Worm (Caenorhabditis elegans) whole organism, L4 larva: ENCODE data around the gene T11B7.1.

Experiments used
- F37D6.2 ChIP-seq: sonication (generic microtip); optimal IDR thresholded peaks from 2 replicates; lab custom pipeline; 2016; ENCODE audit warnings: mild to moderate bottlenecking, missing genetic modification characterization, missing compliant biosample characterization
- F44E2.7 ChIP-seq: fragments of 200-800 bp; sonication (Bioruptor generic); IDR thresholded peaks from 2 replicates; pipeline ENCODE4 v2.1.2; 2022; ENCODE audit warnings: missing genetic modification characterization, missing compliant biosample characterization
- T20F7.1 ChIP-seq: fragments of 200-800 bp; sonication (Bioruptor generic); optimal IDR thresholded peaks from 2 replicates; lab custom pipeline; 2018; ENCODE audit warnings: mild to moderate bottlenecking, missing genetic modification characterization, missing compliant biosample characterization
- Y48G9A.11 ChIP-seq: fragments of 200-800 bp; sonication (Bioruptor generic); IDR thresholded peaks from 2 replicates; pipeline ENCODE4 v1.3.6; 2022; ENCODE audit warnings: missing genetic modification reagents, missing genetic modification characterization, missing compliant biosample characterization
- aha-1 ChIP-seq: fragments of 150-350 bp; peaks from one replicate; lab custom pipeline; 2014; ENCODE audit warnings: missing biosample characterization, missing genetic modification characterization
- attf-4 ChIP-seq: sonication (generic microtip); optimal IDR thresholded peaks from 3 replicates; lab custom pipeline; 2017; ENCODE audit warnings: missing biosample characterization, missing genetic modification characterization
- ceh-20 ChIP-seq: fragments of 200-800 bp; sonication (Bioruptor generic); IDR thresholded peaks from 2 replicates; pipeline ENCODE4 v1.3.6; 2022; ENCODE audit warnings: missing genetic modification reagents, missing genetic modification characterization, missing compliant biosample characterization
- cey-2 ChIP-seq: sonication (generic microtip); optimal IDR thresholded peaks from 3 replicates; lab custom pipeline; 2017; ENCODE audit warnings: missing genetic modification characterization, mild to moderate bottlenecking, missing compliant biosample characterization, antibody characterized with exemption, borderline replicate concordance; ENCODE audit not compliant: insufficient read depth
- daf-16 ChIP-seq, 3 experiments: sonication (generic microtip); optimal IDR thresholded peaks; 2 replicates each; lab custom pipeline; 2016 to 2017; ENCODE audit warnings: missing genetic modification characterization in 3 of 3, missing genetic modification reagents in 3 of 3, mild to moderate bottlenecking in 2 of 3, missing compliant biosample characterization in 2 of 3, missing biosample characterization in 1 of 3, moderate library complexity in 1 of 3
- daf-19 ChIP-seq: fragments of 200-800 bp; sonication (Bioruptor generic); conservative IDR thresholded peaks from 2 replicates; pipeline ENCODE4 v1.3.6; 2022; ENCODE audit warnings: missing genetic modification characterization, missing compliant biosample characterization
- dmd-6 ChIP-seq: fragments of 200-800 bp; sonication (Bioruptor generic); IDR thresholded peaks from 2 replicates; pipeline ENCODE4 v1.3.6; 2022; ENCODE audit warnings: missing genetic modification reagents, missing genetic modification characterization, missing compliant biosample characterization
- dpl-1 ChIP-seq: fragments of 150-350 bp; optimal IDR thresholded peaks from 2 replicates; lab custom pipeline; 2014; ENCODE audit warnings: missing biosample characterization, missing genetic modification reagents, missing genetic modification characterization
- dve-1 ChIP-seq: sonication (generic microtip); optimal IDR thresholded peaks from 2 replicates; lab custom pipeline; 2017; ENCODE audit warnings: antibody characterized with exemption, mild to moderate bottlenecking, missing genetic modification characterization, missing compliant biosample characterization; ENCODE audit not compliant: insufficient read depth
- hif-1 ChIP-seq, 2 experiments: sonication (generic microtip); optimal IDR thresholded peaks; 2 replicates each; lab custom pipeline; 2016 to 2017; ENCODE audit warnings: missing compliant biosample characterization in 2 of 2, missing genetic modification characterization in 2 of 2, missing genetic modification reagents in 2 of 2, missing genotype in 2 of 2, mild to moderate bottlenecking in 1 of 2
- hlh-30 ChIP-seq: sonication (generic microtip); optimal IDR thresholded peaks from 2 replicates; lab custom pipeline; 2017; ENCODE audit warnings: antibody characterized with exemption, mild to moderate bottlenecking, missing genetic modification characterization, missing compliant biosample characterization; ENCODE audit not compliant: insufficient read depth
- hmg-1.1 ChIP-seq: fragments of 200-800 bp; sonication (Bioruptor generic); IDR thresholded peaks from 2 replicates; pipeline ENCODE4 v1.3.6; 2022; ENCODE audit warnings: missing genetic modification reagents, missing genetic modification characterization, missing compliant biosample characterization
- lin-1 ChIP-seq: fragments of 200-800 bp; sonication (Bioruptor generic); IDR thresholded peaks from 2 replicates; pipeline ENCODE4 v1.3.6; 2022; ENCODE audit warnings: missing genetic modification reagents, missing genetic modification characterization, missing compliant biosample characterization
- lin-13 ChIP-seq: fragments of 150-350 bp; optimal IDR thresholded peaks from 2 replicates; lab custom pipeline; 2014; ENCODE audit warnings: missing biosample characterization, missing genetic modification reagents, missing genetic modification characterization
- lin-39 ChIP-seq: fragments of 150-350 bp; optimal IDR thresholded peaks from 2 replicates; lab custom pipeline; 2014; ENCODE audit warnings: missing biosample characterization, missing genetic modification reagents, missing genetic modification characterization
- lsy-2 ChIP-seq, 2 experiments: fragments of 150-350 bp in 1 of 2; sonication (generic microtip) in 1 of 2; optimal IDR thresholded peaks; 2 replicates each; lab custom pipeline; 2014 to 2017; ENCODE audit warnings: missing biosample characterization in 2 of 2, missing genetic modification characterization in 2 of 2
- mdl-1 ChIP-seq, 2 experiments: fragments of 150-350 bp in 1 of 2; sonication (generic microtip) in 1 of 2; optimal IDR thresholded peaks; 2 replicates each; lab custom pipeline; 2014 to 2017; ENCODE audit warnings: missing biosample characterization in 2 of 2, missing genetic modification characterization in 2 of 2
- mep-1 ChIP-seq: fragments of 150-350 bp; sonication (generic microtip); optimal IDR thresholded peaks from 3 replicates; lab custom pipeline; 2014; ENCODE audit warnings: missing biosample characterization, missing genetic modification characterization
- mes-2 ChIP-seq: sonication (generic microtip); optimal IDR thresholded peaks from 2 replicates; lab custom pipeline; 2016; ENCODE audit warnings: missing genotype, mild to moderate bottlenecking, missing genetic modification characterization, missing compliant biosample characterization; ENCODE audit not compliant: poor library complexity, severe bottlenecking
- nhr-11 ChIP-seq: fragments of 150-350 bp; optimal IDR thresholded peaks from 2 replicates; lab custom pipeline; 2014; ENCODE audit warnings: missing biosample characterization, missing genetic modification characterization
- nhr-111 ChIP-seq: fragments of 200-800 bp; sonication (Bioruptor generic); optimal IDR thresholded peaks from 2 replicates; lab custom pipeline; 2018; ENCODE audit warnings: mild to moderate bottlenecking, missing genetic modification characterization, missing compliant biosample characterization
- nhr-25 ChIP-seq: sonication (generic microtip); optimal IDR thresholded peaks from 2 replicates; lab custom pipeline; 2017; ENCODE audit warnings: missing genetic modification characterization, mild to moderate bottlenecking, missing compliant biosample characterization, antibody characterized with exemption, moderate library complexity, borderline replicate concordance; ENCODE audit not compliant: insufficient read depth
- nhr-28 ChIP-seq: fragments of 150-350 bp; optimal IDR thresholded peaks from 2 replicates; lab custom pipeline; 2014; ENCODE audit warnings: missing biosample characterization, missing genetic modification characterization
- nhr-48 ChIP-seq: sonication (generic microtip); optimal IDR thresholded peaks from 2 replicates; lab custom pipeline; 2016; ENCODE audit warnings: mild to moderate bottlenecking, missing genetic modification characterization, missing compliant biosample characterization
- nhr-77 ChIP-seq: fragments of 150-350 bp; optimal IDR thresholded peaks from 2 replicates; lab custom pipeline; 2014; ENCODE audit warnings: missing biosample characterization, missing genetic modification characterization
- pha-4 ChIP-seq, 2 experiments: fragments of 150-350 bp in 1 of 2; fragments of 200-800 bp in 1 of 2; sonication (Bioruptor generic) in 1 of 2; IDR thresholded peaks in 1 of 2; optimal IDR thresholded peaks in 1 of 2; 2 replicates each; pipeline versions ENCODE4 v1.3.6 to Lab custom; 2014 to 2022; ENCODE audit warnings: missing genetic modification characterization in 2 of 2, missing genetic modification reagents in 2 of 2, missing biosample characterization in 1 of 2, missing compliant biosample characterization in 1 of 2
- php-3 ChIP-seq: fragments of 200-800 bp; sonication (Bioruptor generic); IDR thresholded peaks from 2 replicates; pipeline ENCODE4 v1.3.6; 2022; ENCODE audit warnings: missing genetic modification reagents, missing genetic modification characterization, missing compliant biosample characterization
- pqm-1 ChIP-seq: sonication (generic microtip); optimal IDR thresholded peaks from 2 replicates; lab custom pipeline; 2017; ENCODE audit warnings: missing biosample characterization, missing genetic modification characterization
- rbr-2 ChIP-seq: sonication (generic microtip); optimal IDR thresholded peaks from 2 replicates; lab custom pipeline; 2016; ENCODE audit warnings: missing genotype, missing genetic modification characterization, missing compliant biosample characterization
- sdz-12 ChIP-seq: fragments of 200-800 bp; sonication (Bioruptor generic); optimal IDR thresholded peaks from 2 replicates; lab custom pipeline; 2018; ENCODE audit warnings: mild to moderate bottlenecking, missing genetic modification characterization, missing compliant biosample characterization
- snpc-1.2 ChIP-seq: fragments of 200-800 bp; sonication (Bioruptor generic); IDR thresholded peaks from 2 replicates; pipeline ENCODE4 v1.3.6; 2022; ENCODE audit warnings: missing genetic modification reagents, missing genetic modification characterization, missing compliant biosample characterization
- unc-130 ChIP-seq: sonication (generic microtip); optimal IDR thresholded peaks from 2 replicates; lab custom pipeline; 2016; ENCODE audit warnings: missing genetic modification reagents, missing genetic modification characterization, missing compliant biosample characterization
- unc-39 ChIP-seq: sonication (generic microtip); optimal IDR thresholded peaks from 2 replicates; lab custom pipeline; 2017; ENCODE audit warnings: missing biosample characterization, missing genetic modification characterization
- unc-62 ChIP-seq, 3 experiments: fragments of 150-350 bp in 1 of 3; sonication (generic microtip); optimal IDR thresholded peaks in 2 of 3; peaks in 1 of 3; 1 replicate in 1 of 3; 2 replicates in 2 of 3; lab custom pipeline; 2014 to 2017; ENCODE audit warnings: missing biosample characterization in 3 of 3, missing genetic modification characterization in 3 of 3, missing genetic modification reagents in 3 of 3, missing genotype in 1 of 3
- zfp-3 ChIP-seq: fragments of 200-800 bp; sonication (Bioruptor generic); conservative IDR thresholded peaks from 2 replicates; pipeline ENCODE4 v1.3.6; 2022; ENCODE audit warnings: missing genetic modification reagents, missing genetic modification characterization, missing compliant biosample characterization

The T11B7.1 gene

ce11 chrIV:8855963-8856362 is 15.4 kb downstream of the T11B7.1 start, which contains the start of gene T11B7.5:
Gene T11B7.5 (minus strand): TSS chrIV:8856063.
- TF ChIP-seq snpc-1.2 (no peak), hif-1 (tag; optimal IDR thresholded peaks at IDR 0.05; lab: Kevin White, UChicago) (no peak), nhr-77 (tag; lab: Kevin White, UChicago) (no peak), lin-39 (tag; lab: Kevin White, UChicago) (no peak), F37D6.2 (tag; lab: Kevin White, UChicago) (no peak), aha-1 (peak; percentile 17), nhr-111 (no peak)

ce11 chrIV:8864672-8865071 is 24.2 kb downstream of the T11B7.1 start:
- peak in 1 of 2 experiments; percentile 13 for TF ChIP-seq daf-16 (GFP tag; optimal IDR thresholded peaks at IDR 0.05; lab: Kevin White, UChicago)
- TF ChIP-seq daf-16 (tag; optimal IDR thresholded peaks at IDR 0.05; lab: Kevin White, UChicago): no peak
- TF ChIP-seq F44E2.7 (GFP tag; lab: Robert Waterston, UW): no peak
- TF ChIP-seq attf-4 (tag; lab: Kevin White, UChicago): no peak
- TF ChIP-seq unc-130 (GFP tag; lab: Kevin White, UChicago): no peak
- TF ChIP-seq pha-4 (GFP tag; IDR thresholded peaks at IDR 0.05; lab: Robert Waterston, UW): no peak
- TF ChIP-seq pha-4 (tag; optimal IDR thresholded peaks at IDR 0.05; lab: Kevin White, UChicago): no peak
- TF ChIP-seq cey-2 (tag; lab: Kevin White, UChicago): peak; percentile 13
- TF ChIP-seq nhr-28 (tag; lab: Kevin White, UChicago): peak; percentile 41
- peak in 1 of 2 experiments; percentile 98 for TF ChIP-seq unc-62 (GFP tag; optimal IDR thresholded peaks at IDR 0.05 in 1 of 2; lab: Kevin White, UChicago)
- TF ChIP-seq unc-62 (tag; optimal IDR thresholded peaks at IDR 0.05; lab: Kevin White, UChicago): no peak

- TF ChIP-seq unc-62 (GFP tag; optimal IDR thresholded peaks at IDR 0.05 in 1 of 2; lab: Kevin White, UChicago) (peak in 1 of 2 experiments; percentile 51), unc-62 (tag; optimal IDR thresholded peaks at IDR 0.05; lab: Kevin White, UChicago) (no peak), unc-39 (tag; lab: Kevin White, UChicago) (no peak), daf-16 (GFP tag; optimal IDR thresholded peaks at IDR 0.05; lab: Kevin White, UChicago) (no peak), daf-16 (tag; optimal IDR thresholded peaks at IDR 0.05; lab: Kevin White, UChicago) (peak; percentile 23), pqm-1 (tag; lab: Kevin White, UChicago) (peak; percentile 67), dve-1 (tag; lab: Kevin White, UChicago) (peak; percentile 40), hmg-1.1 (GFP tag; lab: Robert Waterston, UW) (no peak), lin-1 (GFP tag; lab: Robert Waterston, UW) (no peak), nhr-28 (tag; lab: Kevin White, UChicago) (peak; percentile 51), T20F7.1 (no peak)
- TF ChIP-seq, all 104 proteins: peak for 5
Observed at ce11 chrIV:8865343-8865742, 24.8 kb downstream of the T11B7.1 start, which contains the start of gene C09G9.1. Gene C09G9.1 (minus strand): TSS chrIV:8865485.

ce11 chrIV:8866092-8866491 is 25.6 kb downstream of the T11B7.1 start:
- TF ChIP-seq nhr-11 (tag; lab: Kevin White, UChicago): peak; percentile 81
- TF ChIP-seq pqm-1 (tag; lab: Kevin White, UChicago): peak; percentile 90
- TF ChIP-seq zfp-3: peak; percentile 59; the same call in 1 of the 2 replicates
- TF ChIP-seq Y48G9A.11 (GFP tag; lab: Robert Waterston, UW): no peak
- peak; percentile 83 for TF ChIP-seq mep-1 (tag; lab: Kevin White, UChicago)
- 0 out of 2 replicates have a peak, but pooled peaks have one; percentile 35 for TF ChIP-seq php-3 (GFP tag; lab: Robert Waterston, UW)
- peak in 1 of 2 experiments; percentile 62 for TF ChIP-seq lsy-2 (tag; optimal IDR thresholded peaks at IDR 0.05; lab: Kevin White, UChicago)
- TF ChIP-seq lin-1 (GFP tag; lab: Robert Waterston, UW): peak; percentile 75
- TF ChIP-seq dmd-6 (GFP tag; lab: Robert Waterston, UW): peak; percentile 88
- TF ChIP-seq daf-16 (GFP tag; optimal IDR thresholded peaks at IDR 0.05; lab: Kevin White, UChicago): peak in 1 of 2 experiments; percentile 92
- TF ChIP-seq daf-16 (tag; optimal IDR thresholded peaks at IDR 0.05; lab: Kevin White, UChicago): peak; percentile 63
- TF ChIP-seq F44E2.7 (GFP tag; lab: Robert Waterston, UW): no peak
- peak; percentile 64 for TF ChIP-seq dpl-1 (GFP tag; lab: Kevin White, UChicago)
- peak; percentile 2 for TF ChIP-seq cey-2 (tag; lab: Kevin White, UChicago)
- peak; percentile 35 for TF ChIP-seq nhr-48
- peak; percentile 46 for TF ChIP-seq rbr-2 (tag; lab: Kevin White, UChicago)
- no peak for TF ChIP-seq daf-19
- TF ChIP-seq nhr-25 (tag; lab: Kevin White, UChicago): peak; percentile 2
- no peak for TF ChIP-seq sdz-12
- peak; percentile 59; the same call in 1 of the 2 replicates for TF ChIP-seq hmg-1.1 (GFP tag; lab: Robert Waterston, UW)
- TF ChIP-seq nhr-77 (tag; lab: Kevin White, UChicago): peak; percentile 74
- peak; percentile 47 for TF ChIP-seq lin-13 (GFP tag; lab: Kevin White, UChicago)
- peak; percentile 79 for TF ChIP-seq T20F7.1
- TF ChIP-seq ceh-20 (GFP tag; lab: Robert Waterston, UW): peak; percentile 86
- TF ChIP-seq hlh-30 (tag; lab: Kevin White, UChicago): peak; percentile 79
- TF ChIP-seq mdl-1 (tag; optimal IDR thresholded peaks at IDR 0.05; lab: Kevin White, UChicago): peak in 1 of 2 experiments; percentile 67
- TF ChIP-seq mes-2 (tag; lab: Kevin White, UChicago): peak; percentile 14
